Worm (Caenorhabditis elegans) whole organism, midembryonic: ENCODE measurements around the gene F49H6.15.

ENCODE experiments used
- T22C8.4 ChIP-seq: fragments of 200-800 bp; sonication (Bioruptor generic); IDR thresholded peaks from 2 replicates; pipeline ENCODE4 v1.3.6; 2022; ENCODE audit warnings: missing genetic modification characterization, missing compliant biosample characterization
- cog-1 ChIP-seq: sonication (generic microtip); optimal IDR thresholded peaks from 2 replicates; lab custom pipeline; 2016; ENCODE audit warnings: missing genetic modification characterization, missing compliant biosample characterization
- flt-1 ChIP-seq: fragments of 200-800 bp; sonication (Bioruptor generic); IDR thresholded peaks from 2 replicates; pipeline ENCODE4 v1.3.6; 2022; ENCODE audit warnings: missing genetic modification characterization, missing compliant biosample characterization
- klf-2 ChIP-seq: fragments of 200-800 bp; sonication (Bioruptor generic); conservative IDR thresholded peaks from 2 replicates; pipeline ENCODE4 v1.3.6; 2022; ENCODE audit warnings: missing genetic modification reagents, missing genetic modification characterization, missing compliant biosample characterization
- med-1 ChIP-seq: sonication (generic microtip); optimal IDR thresholded peaks from 2 replicates; lab custom pipeline; 2017; ENCODE audit warnings: missing genetic modification characterization, mild to moderate bottlenecking, missing compliant biosample characterization, antibody characterized with exemption, missing genetic modification reagents; ENCODE audit not compliant: insufficient read depth
- ref-1 ChIP-seq: fragments of 200-800 bp; sonication (Bioruptor generic); conservative IDR thresholded peaks from 2 replicates; pipeline ENCODE4 v1.3.6; 2022; ENCODE audit warnings: missing genetic modification reagents, missing genetic modification characterization, missing compliant biosample characterization
- tab-1 ChIP-seq: fragments of 200-800 bp; sonication (Bioruptor generic); IDR thresholded peaks from 2 replicates; pipeline ENCODE4 v1.3.6; 2022; ENCODE audit warnings: missing genetic modification characterization, missing compliant biosample characterization
- ztf-23 ChIP-seq: fragments of 200-800 bp; sonication (Bioruptor generic); IDR thresholded peaks from 2 replicates; pipeline ENCODE4 v1.3.6; 2022; ENCODE audit warnings: missing genetic modification reagents, missing genetic modification characterization, missing compliant biosample characterization
- ztf-29 ChIP-seq: fragments of 200-800 bp; sonication (Bioruptor generic); IDR thresholded peaks from 2 replicates; pipeline ENCODE4 v1.3.6; 2022; ENCODE audit warnings: missing genetic modification reagents, missing genetic modification characterization, missing compliant biosample characterization

Gene F49H6.15

ce11 chrV:17009342-17010064 is 16.7 kb downstream of the F49H6.15 start, which contains the start of the genes clc-12 and clec-240:
Gene clc-12 (minus strand): TSS chrV:17009388.
Gene clec-240 (plus strand): TSS chrV:17010014.
- no peak for TF ChIP-seq ztf-23 (GFP tag; lab: Robert Waterston, UW)
- no peak for TF ChIP-seq klf-2 (GFP tag; lab: Robert Waterston, UW)
- TF ChIP-seq med-1: no peak
- TF ChIP-seq ztf-29 (GFP tag; lab: Robert Waterston, UW): no peak
- TF ChIP-seq T22C8.4 (GFP tag; lab: Robert Waterston, UW): no peak
- TF ChIP-seq cog-1: no peak
- TF ChIP-seq ref-1 (GFP tag; lab: Robert Waterston, UW): no peak
- no peak for TF ChIP-seq tab-1
- TF ChIP-seq flt-1 (GFP tag; lab: Robert Waterston, UW): no peak

- TF ChIP-seq med-1: no peak
- no peak for TF ChIP-seq cog-1
- TF ChIP-seq klf-2 (GFP tag; lab: Robert Waterston, UW): no peak
- no peak for TF ChIP-seq tab-1
- TF ChIP-seq flt-1 (GFP tag; lab: Robert Waterston, UW): no peak
- no peak for TF ChIP-seq ref-1 (GFP tag; lab: Robert Waterston, UW)
- no peak for TF ChIP-seq T22C8.4 (GFP tag; lab: Robert Waterston, UW)
- no peak for TF ChIP-seq ztf-29 (GFP tag; lab: Robert Waterston, UW)
- no peak for TF ChIP-seq ztf-23 (GFP tag; lab: Robert Waterston, UW)
These were observed 17.9 kb downstream of the F49H6.15 start, which contains the start of gene sri-69 for ce11 chrV:17008302-17008701. Gene sri-69 (minus strand): TSS chrV:17008402.

- TF ChIP-seq ref-1 (GFP tag; lab: Robert Waterston, UW): no peak
- no peak for TF ChIP-seq flt-1 (GFP tag; lab: Robert Waterston, UW)
- TF ChIP-seq T22C8.4 (GFP tag; lab: Robert Waterston, UW): no peak
- TF ChIP-seq ztf-23 (GFP tag; lab: Robert Waterston, UW): no peak
- no peak for TF ChIP-seq klf-2 (GFP tag; lab: Robert Waterston, UW)
- no peak for TF ChIP-seq med-1
These were observed 21.0 kb downstream of the F49H6.15 start, which contains the start of gene srh-131 for ce11 chrV:17005189-17005588. Gene srh-131 (plus strand): TSS chrV:17005489.

- no peak for TF ChIP-seq ref-1 (GFP tag; lab: Robert Waterston, UW)
- no peak for TF ChIP-seq ztf-29 (GFP tag; lab: Robert Waterston, UW)
- TF ChIP-seq ztf-23 (GFP tag; lab: Robert Waterston, UW): no peak
- no peak for TF ChIP-seq tab-1
- no peak for TF ChIP-seq cog-1
- TF ChIP-seq T22C8.4 (GFP tag; lab: Robert Waterston, UW): no peak
- no peak for TF ChIP-seq klf-2 (GFP tag; lab: Robert Waterston, UW)
- no peak for TF ChIP-seq med-1
- TF ChIP-seq flt-1 (GFP tag; lab: Robert Waterston, UW): no peak
These were observed 25.0 kb downstream of the F49H6.15 start, which contains the start of gene sri-9 for ce11 chrV:17001167-17001566. Gene sri-9 (plus strand): TSS chrV:17001467.

- TF ChIP-seq cog-1 (no peak), med-1 (no peak)
These were observed 25.6 kb downstream of the F49H6.15 start for ce11 chrV:17000635-17001034.

ce11 chrV:17000204-17000603 is 26.0 kb downstream of the F49H6.15 start, which contains the start of gene str-217:
Gene str-217 (minus strand): TSS chrV:17000304.
- TF ChIP-seq med-1 (no peak), cog-1 (no peak), flt-1 (GFP tag; lab: Robert Waterston, UW) (no peak), ztf-23 (GFP tag; lab: Robert Waterston, UW) (no peak), tab-1 (no peak), ztf-29 (GFP tag; lab: Robert Waterston, UW) (no peak), klf-2 (GFP tag; lab: Robert Waterston, UW) (no peak), T22C8.4 (GFP tag; lab: Robert Waterston, UW) (no peak), ref-1 (GFP tag; lab: Robert Waterston, UW) (no peak)

- TF ChIP-seq ref-1 (GFP tag; lab: Robert Waterston, UW): no peak
- TF ChIP-seq cog-1: no peak
- no peak for TF ChIP-seq tab-1
- no peak for TF ChIP-seq flt-1 (GFP tag; lab: Robert Waterston, UW)
- TF ChIP-seq med-1: no peak
- no peak for TF ChIP-seq ztf-23 (GFP tag; lab: Robert Waterston, UW)
- no peak for TF ChIP-seq klf-2 (GFP tag; lab: Robert Waterston, UW)
These were observed 33.8 kb downstream of the F49H6.15 start for ce11 chrV:16992383-16992782.

ce11 chrV:16991734-16992133 is 34.5 kb downstream of the F49H6.15 start, which contains the start of gene srz-95:
Gene srz-95 (plus strand): TSS chrV:16992034.
- no peak for TF ChIP-seq med-1
- no peak for TF ChIP-seq flt-1 (GFP tag; lab: Robert Waterston, UW)
- no peak for TF ChIP-seq klf-2 (GFP tag; lab: Robert Waterston, UW)
- TF ChIP-seq ref-1 (GFP tag; lab: Robert Waterston, UW): no peak
- no peak for TF ChIP-seq T22C8.4 (GFP tag; lab: Robert Waterston, UW)
- TF ChIP-seq ztf-23 (GFP tag; lab: Robert Waterston, UW): no peak
- TF ChIP-seq tab-1: no peak
- TF ChIP-seq ztf-29 (GFP tag; lab: Robert Waterston, UW): no peak
- no peak for TF ChIP-seq cog-1

- TF ChIP-seq tab-1 (no peak), ztf-29 (GFP tag; lab: Robert Waterston, UW) (no peak), med-1 (no peak), klf-2 (GFP tag; lab: Robert Waterston, UW) (no peak), cog-1 (no peak), T22C8.4 (GFP tag; lab: Robert Waterston, UW) (no peak)
These were observed 37.6 kb downstream of the F49H6.15 start, which contains the start of gene Y102A5C.27 for ce11 chrV:16988614-16989013. Gene Y102A5C.27 (minus strand): TSS chrV:16988714.

ce11 chrV:16987783-16988182 is 38.4 kb downstream of the F49H6.15 start:
- TF ChIP-seq med-1 (no peak), tab-1 (no peak), ztf-29 (GFP tag; lab: Robert Waterston, UW) (no peak), T22C8.4 (GFP tag; lab: Robert Waterston, UW) (no peak)
